Worm (Caenorhabditis elegans): Measurements from ENCODE around the gene lgc-49.

Gene lgc-49

ce11 chrV:11228653-11229173 is 37.6 kb downstream of the lgc-49 start, which contains the start of gene pqn-70 (continued):
- TF ChIP-seq dve-1 (tag; optimal IDR thresholded peaks at IDR 0.05; ENCODE audit: insufficient read depth) (peak; percentile 92), rbr-2 (tag; optimal IDR thresholded peaks at IDR 0.05) (peak; percentile 79), unc-62 (GFP tag; optimal IDR thresholded peaks at IDR 0.05 in 1 of 2) (peak in 1 of 2 experiments; percentile 2), unc-62 (tag; optimal IDR thresholded peaks at IDR 0.05) (no peak), lin-15B (tag; optimal IDR thresholded peaks at IDR 0.05) (no peak), F49E8.2 (tag; optimal IDR thresholded peaks at IDR 0.05; ENCODE audit: borderline replicate concordance) (no peak), nhr-28 (tag; optimal IDR thresholded peaks at IDR 0.05) (peak; percentile 83), nhr-77 (tag; optimal IDR thresholded peaks at IDR 0.05) (peak; percentile 59), mxl-3 (GFP tag; optimal IDR thresholded peaks at IDR 0.05) (peak; percentile 1), unc-130 (GFP tag; optimal IDR thresholded peaks at IDR 0.05) (peak; percentile 65), ctbp-1 (GFP tag; IDR thresholded peaks at IDR 0.05) (peak; percentile 59; the same call in 1 of the 2 replicates), lir-3 (tag; optimal IDR thresholded peaks at IDR 0.05) (no peak), ceh-82 (tag; optimal IDR thresholded peaks at IDR 0.05) (no peak), madf-5 (GFP tag; IDR thresholded peaks at IDR 0.05) (no peak), Y75B8A.6 (GFP tag; IDR thresholded peaks at IDR 0.05) (no peak), lsy-2 (tag; optimal IDR thresholded peaks at IDR 0.05) (peak; percentile 71 to 91), dmd-6 (GFP tag; IDR thresholded peaks at IDR 0.05) (peak; percentile 76), T26A8.4 (GFP tag; IDR thresholded peaks at IDR 0.05) (peak; percentile 71; the same call in 1 of the 2 replicates), ZK546.5 (tag; optimal IDR thresholded peaks at IDR 0.05) (no peak), ceh-44 (GFP tag; IDR thresholded peaks at IDR 0.05) (peak; percentile 65; the same call in 1 of the 2 replicates), zfp-3 (GFP tag; conservative IDR thresholded peaks at IDR 0.05) (no peak; the same call in 1 of the 2 replicates), gei-8 (GFP tag; optimal IDR thresholded peaks at IDR 0.05) (no peak), tra-1 (GFP tag; IDR thresholded peaks at IDR 0.05) (no peak), nhr-6 (tag; optimal IDR thresholded peaks at IDR 0.05) (peak; percentile 76), F10B5.3 (tag; optimal IDR thresholded peaks at IDR 0.05) (no peak), daf-12 (tag; optimal IDR thresholded peaks at IDR 0.05) (no peak), lin-38 (GFP tag; IDR thresholded peaks at IDR 0.05) (no peak; the same call in 1 of the 2 replicates), mep-1 (tag; optimal IDR thresholded peaks at IDR 0.05) (peak; percentile 92), set-16 (GFP tag; IDR thresholded peaks at IDR 0.05) (no peak)

ce11 chrV:11231177-11231576 is 40.1 kb downstream of the lgc-49 start:
- TF ChIP-seq ceh-20 (GFP tag; IDR thresholded peaks at IDR 0.05), result 0 out of 2 replicates have a peak, but pooled peaks have one; percentile 13
- peak; percentile 39 for TF ChIP-seq nhr-28 (tag; optimal IDR thresholded peaks at IDR 0.05)
- no peak for TF ChIP-seq Y75B8A.6 (GFP tag; IDR thresholded peaks at IDR 0.05)
- TF ChIP-seq unc-130 (GFP tag; optimal IDR thresholded peaks at IDR 0.05), result no peak

- no peak for TF ChIP-seq hif-1 (tag; optimal IDR thresholded peaks at IDR 0.05)
- peak; percentile 83 for TF ChIP-seq aha-1 (tag)
- no peak for TF ChIP-seq ama-1 (optimal IDR thresholded peaks at IDR 0.05)
These were observed 43.3 kb downstream of the lgc-49 start, which contains the start of gene T19B10.5 for ce11 chrV:11234350-11234749. Gene T19B10.5, plus strand, starts transcription at chrV:11234650.

ce11 chrV:11235876-11236275 is 44.8 kb downstream of the lgc-49 start:
- TF ChIP-seq unc-62 (GFP tag; optimal IDR thresholded peaks at IDR 0.05 in 1 of 2) (peak in 1 of 2 experiments; percentile 88), unc-62 (tag; optimal IDR thresholded peaks at IDR 0.05) (no peak), nhr-42 (GFP tag; IDR thresholded peaks at IDR 0.05) (0 out of 2 replicates have a peak, but pooled peaks have one; percentile 3), hlh-11 (tag; optimal IDR thresholded peaks at IDR 0.05) (peak; percentile 70), mes-2 (tag; optimal IDR thresholded peaks at IDR 0.05; ENCODE audit: poor library complexity, severe bottlenecking) (no peak), egl-27 (tag; optimal IDR thresholded peaks at IDR 0.05) (no peak), nhr-48 (tag; optimal IDR thresholded peaks at IDR 0.05) (peak; percentile 19), ces-1 (GFP tag; optimal IDR thresholded peaks at IDR 0.05) (no peak), nhr-237 (tag; optimal IDR thresholded peaks at IDR 0.05) (no peak), unc-39 (tag; optimal IDR thresholded peaks at IDR 0.05) (no peak), ztf-7 (tag; optimal IDR thresholded peaks at IDR 0.05) (no peak), T20F7.1 (GFP tag; optimal IDR thresholded peaks at IDR 0.05) (no peak), mxl-3 (GFP tag; optimal IDR thresholded peaks at IDR 0.05) (peak; percentile 23), nhr-102 (tag; optimal IDR thresholded peaks at IDR 0.05) (peak; percentile 24), mdt-29 (GFP tag; IDR thresholded peaks at IDR 0.05) (no peak), dmd-8 (GFP tag; IDR thresholded peaks at IDR 0.05) (no peak), pqm-1 (tag; optimal IDR thresholded peaks at IDR 0.05) (peak; percentile 91), unc-130 (GFP tag; optimal IDR thresholded peaks at IDR 0.05) (no peak)
